Fruit fly (Drosophila melanogaster): ENCODE data around the gene PGRP-SB1.

Gene PGRP-SB1

dm6 chr3L:16765647-16766628 is 38.1 kb upstream of the PGRP-SB1 start, which contains the start of gene Nrt (continued):
- TF ChIP-seq ci (GFP tag; IDR thresholded peaks at IDR 0.05): peak; percentile 57; the same call in 2 of the 3 replicates
- TF ChIP-seq CG1792 (GFP tag; optimal IDR thresholded peaks at IDR 0.05): no peak
- peak; percentile 1 for TF ChIP-seq MESR4 (GFP tag; optimal IDR thresholded peaks at IDR 0.05)
- TF ChIP-seq CG7745 (tag; optimal IDR thresholded peaks at IDR 0.05): no peak
- TF ChIP-seq hth (optimal IDR thresholded peaks at IDR 0.05): no peak
- TF ChIP-seq bbx (GFP tag; IDR thresholded peaks at IDR 0.05; ENCODE audit: partially characterized antibody): peak; percentile 50; the same call in 1 of the 2 replicates
- no peak for TF ChIP-seq sima (GFP tag; optimal IDR thresholded peaks at IDR 0.05)
- peak; percentile 26 for TF ChIP-seq CG10431 (GFP tag; optimal IDR thresholded peaks at IDR 0.05)
- peak; percentile 53 for TF ChIP-seq B-H2 (GFP tag; optimal IDR thresholded peaks at IDR 0.05)
- TF ChIP-seq CG17361 (GFP tag; IDR thresholded peaks at IDR 0.05): peak; percentile 67; the same call in 2 of the 3 replicates
- TF ChIP-seq mirr (GFP tag; optimal IDR thresholded peaks at IDR 0.05): no peak
- no peak for TF ChIP-seq CG10959 (GFP tag; IDR thresholded peaks at IDR 0.05)
- no peak for TF ChIP-seq CG15073 (GFP tag; optimal IDR thresholded peaks at IDR 0.05)
- TF ChIP-seq CG18619 (GFP tag; optimal IDR thresholded peaks at IDR 0.05): no peak
- TF ChIP-seq Antp (GFP tag; optimal IDR thresholded peaks at IDR 0.05): no peak
- TF ChIP-seq Hmx (GFP tag; optimal IDR thresholded peaks at IDR 0.05): no peak
- TF ChIP-seq Usf (GFP tag; optimal IDR thresholded peaks at IDR 0.05): no peak
- TF ChIP-seq Lhr (GFP tag; optimal IDR thresholded peaks at IDR 0.05): no peak
- no peak for TF ChIP-seq CG31224 (GFP tag; IDR thresholded peaks at IDR 0.05)
- peak; percentile 75 for TF ChIP-seq gsb-n (tag; optimal IDR thresholded peaks at IDR 0.05)
- TF ChIP-seq GATAe (GFP tag; conservative IDR thresholded peaks at IDR 0.05): no peak
- no peak for TF ChIP-seq toy (GFP tag; IDR thresholded peaks at IDR 0.05)
- no peak for TF ChIP-seq CG11398 (GFP tag; optimal IDR thresholded peaks at IDR 0.05)
- peak; percentile 92 for TF ChIP-seq chm (GFP tag; IDR thresholded peaks at IDR 0.05)
- peak; percentile 39 for TF ChIP-seq CG5180 (GFP tag; optimal IDR thresholded peaks at IDR 0.05)
- no peak for TF ChIP-seq en (GFP tag; optimal IDR thresholded peaks at IDR 0.05)
- TF ChIP-seq Neu2 (GFP tag; optimal IDR thresholded peaks at IDR 0.05; ENCODE audit: borderline replicate concordance): peak; percentile 29
- no peak for TF ChIP-seq chif (GFP tag; optimal IDR thresholded peaks at IDR 0.05)
- no peak for TF ChIP-seq fu2 (GFP tag; optimal IDR thresholded peaks at IDR 0.05)
- TF ChIP-seq Fer2 (tag; optimal IDR thresholded peaks at IDR 0.05): peak; percentile 28
- TF ChIP-seq CG34422 (GFP tag; IDR thresholded peaks at IDR 0.05): peak; percentile 44; the same call in 1 of the 3 replicates
- TF ChIP-seq CG15514 (GFP tag; optimal IDR thresholded peaks at IDR 0.05): peak; percentile 7
- TF ChIP-seq CG2712 (tag; optimal IDR thresholded peaks at IDR 0.05): peak; percentile 84
- no peak for TF ChIP-seq ewg (GFP tag; optimal IDR thresholded peaks at IDR 0.05)
- TF ChIP-seq NFAT (GFP tag; IDR thresholded peaks at IDR 0.05): no peak
- TF ChIP-seq Sry-δ (GFP tag; optimal IDR thresholded peaks at IDR 0.05): no peak
- no peak for TF ChIP-seq disco-r (GFP tag; optimal IDR thresholded peaks at IDR 0.05)
- TF ChIP-seq CG6813 (GFP tag; optimal IDR thresholded peaks at IDR 0.05): peak; percentile 69
- TF ChIP-seq amos (GFP tag; IDR thresholded peaks at IDR 0.05; ENCODE audit: partially characterized antibody): peak; percentile 50
- peak; percentile 55 for TF ChIP-seq HLHmδ (GFP tag; optimal IDR thresholded peaks at IDR 0.05)
- no peak for TF ChIP-seq CG1647 (GFP tag; optimal IDR thresholded peaks at IDR 0.05)
- no peak for TF ChIP-seq Doc2 (GFP tag; IDR thresholded peaks at IDR 0.05)
- peak; percentile 24 for TF ChIP-seq lbe (GFP tag; optimal IDR thresholded peaks at IDR 0.05)
- TF ChIP-seq CG31365 (tag; optimal IDR thresholded peaks at IDR 0.05): no peak
- no peak for TF ChIP-seq Sin3A (optimal IDR thresholded peaks at IDR 0.05)
- peak; percentile 58 for TF ChIP-seq CG12659 (GFP tag; optimal IDR thresholded peaks at IDR 0.05)
- TF ChIP-seq HLH4C (GFP tag; IDR thresholded peaks at IDR 0.05; ENCODE audit: partially characterized antibody): no peak
- TF ChIP-seq Ptx1 (GFP tag; IDR thresholded peaks at IDR 0.05): no peak
- TF ChIP-seq CG1529 (GFP tag; optimal IDR thresholded peaks at IDR 0.05): peak; percentile 33

All from whole organism, embryonic.